Fruit fly (Drosophila melanogaster) S2 (cell line): ENCODE data around the gene CG14630.

Experiments
- CG8478 ChIP-seq: fragments of >200 bp; optimal IDR thresholded peaks from 2 replicates; lab custom pipeline; 2018
- CTCF ChIP-seq, 2 experiments: fragments of >200 bp; optimal IDR thresholded peaks; 2 replicates each; lab custom pipeline; 2018

- no peak for TF ChIP-seq CG8478 (lab: Kevin White, UChicago)
- TF ChIP-seq CTCF (optimal IDR thresholded peaks at IDR 0.05; lab: Kevin White, UChicago) = no peak
Measured at dm6 chrX:1056338-1056737, 25.0 kb downstream of the CG14630 start.
